Worm (Caenorhabditis elegans): ENCODE measurements around the gene gpb-1.

gpb-1 gene

ce11 chrII:11753186-11753585, 4.8 kb upstream of the gpb-1 start:
- TF ChIP-seq snpc-4 (tag; optimal IDR thresholded peaks at IDR 0.05), result peak; percentile 77
- TF ChIP-seq irx-1 (tag; optimal IDR thresholded peaks at IDR 0.05), result no peak

ce11 chrII:11751615-11752174, 3.3 kb upstream of the gpb-1 start:
- peak; percentile 21 for TF ChIP-seq nhr-47 (tag; optimal IDR thresholded peaks at IDR 0.05)
- no peak for TF ChIP-seq ama-1 (optimal IDR thresholded peaks at IDR 0.05)
- peak; percentile 80 for TF ChIP-seq lin-14 (GFP tag; optimal IDR thresholded peaks at IDR 0.05)
- TF ChIP-seq ceh-90 (tag; optimal IDR thresholded peaks at IDR 0.05), result no peak
- TF ChIP-seq isw-1 (GFP tag; IDR thresholded peaks at IDR 0.05), result peak; percentile 3; the same call in 1 of the 2 replicates
- peak; percentile 65 for TF ChIP-seq fkh-10 (GFP tag; optimal IDR thresholded peaks at IDR 0.05)
- no peak for TF ChIP-seq nhr-11 (tag; optimal IDR thresholded peaks at IDR 0.05)
- TF ChIP-seq rnt-1 (tag; optimal IDR thresholded peaks at IDR 0.05), result no peak
- TF ChIP-seq nhr-85 (tag), result no peak
- peak; percentile 7 for TF ChIP-seq mep-1 (tag; optimal IDR thresholded peaks at IDR 0.05)
- peak; percentile 36 for TF ChIP-seq tbx-2 (tag; optimal IDR thresholded peaks at IDR 0.05)
- TF ChIP-seq mef-2 (tag; optimal IDR thresholded peaks at IDR 0.05), result no peak
- TF ChIP-seq ztf-11 (tag; optimal IDR thresholded peaks at IDR 0.05), result peak in 1 of 2 experiments; percentile 1
- no peak for TF ChIP-seq ceh-63 (GFP tag; optimal IDR thresholded peaks at IDR 0.05)
- no peak for TF ChIP-seq C04F5.9 (tag; optimal IDR thresholded peaks at IDR 0.05)
- TF ChIP-seq skn-1 (tag; optimal IDR thresholded peaks at IDR 0.05), result peak; percentile 31
- TF ChIP-seq unc-86 (tag; optimal IDR thresholded peaks at IDR 0.05), result peak; percentile 34
- peak; percentile 35 for TF ChIP-seq nhr-71 (tag; optimal IDR thresholded peaks at IDR 0.05)
- TF ChIP-seq unc-98 (GFP tag; IDR thresholded peaks at IDR 0.05), result no peak
- peak in 1 of 2 experiments; percentile 37 for TF ChIP-seq lsy-2 (tag; optimal IDR thresholded peaks at IDR 0.05)
- TF ChIP-seq ceh-82 (tag; optimal IDR thresholded peaks at IDR 0.05), result peak; percentile 8 to 70 (median 33)
- peak; percentile 0 for TF ChIP-seq fkh-8 (tag; optimal IDR thresholded peaks at IDR 0.05)
- TF ChIP-seq xbp-1 (tag; optimal IDR thresholded peaks at IDR 0.05), result peak; percentile 30
- TF ChIP-seq efl-1 (optimal IDR thresholded peaks at IDR 0.05), result peak in 1 of 2 experiments; percentile 0
- peak in 1 of 2 experiments; percentile 51 for TF ChIP-seq efl-1 (GFP tag; optimal IDR thresholded peaks at IDR 0.05 in 1 of 2)

ce11 chrII:11749490-11750172, 1.2 kb upstream of the gpb-1 start:
- TF ChIP-seq aha-1 (tag; optimal IDR thresholded peaks at IDR 0.05) (no peak), zag-1 (tag; optimal IDR thresholded peaks at IDR 0.05) (no peak), fos-1 (tag; optimal IDR thresholded peaks at IDR 0.05) (peak; percentile 33), lin-35 (GFP tag; optimal IDR thresholded peaks at IDR 0.05) (peak; percentile 54 to 59), irx-1 (tag; optimal IDR thresholded peaks at IDR 0.05) (peak; percentile 86), lin-14 (GFP tag; optimal IDR thresholded peaks at IDR 0.05) (peak; percentile 95), swsn-7 (tag; optimal IDR thresholded peaks at IDR 0.05) (peak; percentile 94), zip-4 (GFP tag; optimal IDR thresholded peaks at IDR 0.05) (no peak), tbx-2 (tag; optimal IDR thresholded peaks at IDR 0.05) (peak; percentile 86), unc-30 (tag; optimal IDR thresholded peaks at IDR 0.05) (no peak), ceh-63 (GFP tag; optimal IDR thresholded peaks at IDR 0.05) (no peak), ceh-82 (tag; optimal IDR thresholded peaks at IDR 0.05) (peak; percentile 54 to 80 (median 73)), nhr-11 (tag; optimal IDR thresholded peaks at IDR 0.05) (no peak), aly-2 (tag; optimal IDR thresholded peaks at IDR 0.05) (peak; percentile 37), C04F5.9 (tag; optimal IDR thresholded peaks at IDR 0.05) (no peak), nhr-47 (tag; optimal IDR thresholded peaks at IDR 0.05) (peak; percentile 90), nhr-85 (tag) (peak; percentile 82), snu-23 (GFP tag; optimal IDR thresholded peaks at IDR 0.05) (peak; percentile 90), ztf-4 (tag; optimal IDR thresholded peaks at IDR 0.05) (peak; percentile 92), nhr-12 (tag; optimal IDR thresholded peaks at IDR 0.05) (no peak), egl-13 (tag; optimal IDR thresholded peaks at IDR 0.05) (peak; percentile 78), ets-5 (GFP tag; IDR thresholded peaks at IDR 0.05) (no peak), unc-86 (tag; optimal IDR thresholded peaks at IDR 0.05) (peak; percentile 93), elt-3 (tag; optimal IDR thresholded peaks at IDR 0.05) (peak in 1 of 6 experiments; percentile 13), unc-130 (tag; optimal IDR thresholded peaks at IDR 0.05) (peak; percentile 51), mep-1 (tag; optimal IDR thresholded peaks at IDR 0.05) (peak; percentile 31), nhr-19 (GFP tag; conservative IDR thresholded peaks at IDR 0.05) (peak; percentile 67; the same call in 1 of the 2 replicates), pag-3 (tag; optimal IDR thresholded peaks at IDR 0.05; ENCODE audit: borderline replicate concordance, insufficient read depth) (no peak), hlh-17 (GFP tag; optimal IDR thresholded peaks at IDR 0.05; ENCODE audit: borderline replicate concordance) (no peak), nhr-28 (tag; optimal IDR thresholded peaks at IDR 0.05) (no peak), egl-27 (tag; optimal IDR thresholded peaks at IDR 0.05) (peak; percentile 49 to 64)

Data from whole organism, L1 larva.